Fruit fly (Drosophila melanogaster): ENCODE data around the gene CG10588.

dm6 chr3L:20988862-20989261, 32.1 kb downstream of the CG10588 start:
- TF ChIP-seq Sin3A (optimal IDR thresholded peaks at IDR 0.05) (no peak), bowl (GFP tag; IDR thresholded peaks at IDR 0.05) (no peak), CG14667 (GFP tag; IDR thresholded peaks at IDR 0.05) (no peak), sd (tag; optimal IDR thresholded peaks at IDR 0.05) (no peak), CG2116 (GFP tag; optimal IDR thresholded peaks at IDR 0.05) (no peak)

Measured in whole organism, embryonic.